Worm (Caenorhabditis elegans): ENCODE results near the gene C29E4.15.

The C29E4.15 gene

ce11 chrIII:7972061-7972460 lies 19.6 kb downstream of the C29E4.15 start, which contains the start of gene F54H12.5 (continued):
- TF ChIP-seq Y56A3A.18 (GFP tag; IDR thresholded peaks at IDR 0.05), result 0 out of 2 replicates have a peak, but pooled peaks have one; percentile 48
- no peak for TF ChIP-seq T07F8.4 (tag; optimal IDR thresholded peaks at IDR 0.05)
- peak; percentile 10 for TF ChIP-seq F49E8.2 (tag; optimal IDR thresholded peaks at IDR 0.05; ENCODE audit: insufficient read depth)
- TF ChIP-seq ZK185.1 (tag; optimal IDR thresholded peaks at IDR 0.05; ENCODE audit: poor library complexity, severe bottlenecking), result no peak
- TF ChIP-seq fkh-3 (tag; optimal IDR thresholded peaks at IDR 0.05), result no peak
- TF ChIP-seq him-1 (tag; optimal IDR thresholded peaks at IDR 0.05), result no peak
- no peak for TF ChIP-seq akir-1 (GFP tag; optimal IDR thresholded peaks at IDR 0.05)
- peak; percentile 31 for TF ChIP-seq hrde-1 (tag; optimal IDR thresholded peaks at IDR 0.05; ENCODE audit: borderline replicate concordance)
- no peak for TF ChIP-seq ztf-6 (GFP tag; IDR thresholded peaks at IDR 0.05)

ce11 chrIII:7972687-7973086 lies 20.3 kb downstream of the C29E4.15 start:
- no peak for TF ChIP-seq repo-1 (tag; optimal IDR thresholded peaks at IDR 0.05)
- peak; percentile 22; the same call in 1 of the 2 replicates for TF ChIP-seq egrh-3 (GFP tag; IDR thresholded peaks at IDR 0.05)
- no peak for TF ChIP-seq madf-8 (GFP tag; conservative IDR thresholded peaks at IDR 0.05)
- TF ChIP-seq T26A5.8 (tag; optimal IDR thresholded peaks at IDR 0.05), result no peak

ce11 chrIII:7973201-7973767 lies 20.9 kb downstream of the C29E4.15 start, which contains the start of the genes eef-1B.1 and aco-2:
TSS of gene eef-1B.1 (minus strand) at chrIII:7973386.
TSS of gene aco-2 (plus strand) at chrIII:7973717.
- TF ChIP-seq ztf-26 (tag; optimal IDR thresholded peaks at IDR 0.05) (peak; percentile 74), ztf-6 (GFP tag; IDR thresholded peaks at IDR 0.05) (no peak), F10E7.11 (tag; optimal IDR thresholded peaks at IDR 0.05) (no peak), lir-1 (GFP tag; conservative IDR thresholded peaks at IDR 0.05) (peak; percentile 42; the same call in 1 of the 2 replicates), B0261.1 (tag; optimal IDR thresholded peaks at IDR 0.05) (no peak), lin-40 (tag; optimal IDR thresholded peaks at IDR 0.05) (peak; percentile 84), lsl-1 (GFP tag; optimal IDR thresholded peaks at IDR 0.05) (peak; percentile 72), somi-1 (GFP tag; optimal IDR thresholded peaks at IDR 0.05) (no peak), madf-6 (GFP tag; IDR thresholded peaks at IDR 0.05) (peak; percentile 84), Y53F4B.3 (GFP tag; IDR thresholded peaks at IDR 0.05) (no peak), atf-7 (tag; optimal IDR thresholded peaks at IDR 0.05) (peak; percentile 36), T07F8.4 (tag; optimal IDR thresholded peaks at IDR 0.05) (no peak), cebp-2 (GFP tag; IDR thresholded peaks at IDR 0.05) (no peak), lin-26 (GFP tag; IDR thresholded peaks at IDR 0.05) (no peak), ekl-4 (GFP tag; IDR thresholded peaks at IDR 0.05) (peak; percentile 87), attf-6 (GFP tag; IDR thresholded peaks at IDR 0.05) (no peak), hrde-1 (tag; optimal IDR thresholded peaks at IDR 0.05; ENCODE audit: borderline replicate concordance) (no peak), pbrm-1 (GFP tag; IDR thresholded peaks at IDR 0.05) (peak; percentile 81), Y79H2A.3 (GFP tag; conservative IDR thresholded peaks at IDR 0.05) (no peak), nhr-80 (tag; optimal IDR thresholded peaks at IDR 0.05) (peak; percentile 94), lag-1 (GFP tag; IDR thresholded peaks at IDR 0.05) (no peak), nfya-1 (tag; optimal IDR thresholded peaks at IDR 0.05; ENCODE audit: borderline replicate concordance, insufficient read depth) (no peak), tlf-1 (GFP tag; optimal IDR thresholded peaks at IDR 0.05) (peak; percentile 78), repo-1 (tag; optimal IDR thresholded peaks at IDR 0.05) (peak; percentile 41), B0336.3 (GFP tag; IDR thresholded peaks at IDR 0.05) (peak; percentile 70; the same call in 1 of the 2 replicates), mxl-1 (tag; optimal IDR thresholded peaks at IDR 0.05) (no peak), K12H6.12 (tag; optimal IDR thresholded peaks at IDR 0.05) (peak; percentile 52), F23B12.7 (tag; optimal IDR thresholded peaks at IDR 0.05; ENCODE audit: insufficient read depth) (peak; percentile 57), madf-10 (tag; optimal IDR thresholded peaks at IDR 0.05) (peak; percentile 52), gei-17 (GFP tag; optimal IDR thresholded peaks at IDR 0.05) (peak; percentile 54), egl-44 (GFP tag; IDR thresholded peaks at IDR 0.05) (peak; percentile 87), unc-130 (GFP tag; optimal IDR thresholded peaks at IDR 0.05) (peak; percentile 33), him-1 (tag; optimal IDR thresholded peaks at IDR 0.05) (no peak), unc-62 (GFP tag; optimal IDR thresholded peaks at IDR 0.05) (no peak), F49E8.2 (tag; optimal IDR thresholded peaks at IDR 0.05; ENCODE audit: insufficient read depth) (no peak), D2030.7 (GFP tag; IDR thresholded peaks at IDR 0.05) (peak; percentile 56), attf-5 (GFP tag; optimal IDR thresholded peaks at IDR 0.05) (peak; percentile 88)
